Fruit fly (Drosophila melanogaster) Kc167 (cell line): ENCODE measurements around the gene Ir87a.

Source experiments
- Myc ChIP-seq: fragments of >200 bp; optimal IDR thresholded peaks from 2 replicates; lab custom pipeline; 2017; ENCODE audit warnings: missing external identifiers
- h ChIP-seq: fragments of >200 bp; optimal IDR thresholded peaks from 3 replicates; lab custom pipeline; 2018; ENCODE audit warnings: missing external identifiers

dm6 chr3R:13422178-13422577 lies 2.1 kb downstream of the Ir87a start:
- TF ChIP-seq h: no peak
- no peak for TF ChIP-seq Myc (lab: Kevin White, UChicago)
